Worm (Caenorhabditis elegans) whole organism, early embryonic: ENCODE results near the gene vrk-1.

ENCODE experiments used
- B0310.2 ChIP-seq: sonication (generic microtip); optimal IDR thresholded peaks from 2 replicates; lab custom pipeline; 2016; ENCODE audit warnings: mild to moderate bottlenecking, missing genetic modification characterization, missing compliant biosample characterization
- F13C5.2 ChIP-seq: sonication (generic microtip); optimal IDR thresholded peaks from 2 replicates; lab custom pipeline; 2017; ENCODE audit warnings: mild to moderate bottlenecking, missing genetic modification characterization, inconsistent platforms, missing compliant biosample characterization
- aly-1 ChIP-seq: sonication (generic microtip); optimal IDR thresholded peaks from 2 replicates; lab custom pipeline; 2016; ENCODE audit warnings: missing genetic modification characterization, missing compliant biosample characterization
- ama-1 ChIP-seq: fragments of 150-350 bp; optimal IDR thresholded peaks from 2 replicates; lab custom pipeline; 2014
- flt-1 ChIP-seq: fragments of 200-800 bp; sonication (Bioruptor generic); IDR thresholded peaks from 2 replicates; pipeline ENCODE4 v1.3.6; 2022; ENCODE audit warnings: missing genetic modification characterization, missing compliant biosample characterization
- hmg-4 ChIP-seq: fragments of 200-800 bp; sonication (Bioruptor generic); optimal IDR thresholded peaks from 2 replicates; lab custom pipeline; 2018; ENCODE audit warnings: mild to moderate bottlenecking, missing genetic modification characterization, missing compliant biosample characterization
- pes-1 ChIP-seq: fragments of 200-800 bp; sonication (Bioruptor generic); IDR thresholded peaks from 2 replicates; pipeline ENCODE4 v1.3.6; 2022; ENCODE audit warnings: missing genetic modification reagents, missing genetic modification characterization, missing compliant biosample characterization
- scrt-1 ChIP-seq: fragments of 200-800 bp; sonication (Bioruptor generic); IDR thresholded peaks from 2 replicates; pipeline ENCODE4 v1.3.6; 2022; ENCODE audit warnings: missing genetic modification characterization, missing compliant biosample characterization
- tbx-11 ChIP-seq: fragments of 200-800 bp; sonication (Bioruptor generic); IDR thresholded peaks from 2 replicates; pipeline ENCODE4 v1.3.6; 2022; ENCODE audit warnings: missing genetic modification characterization, missing compliant biosample characterization
- tra-4 ChIP-seq: sonication (generic microtip); optimal IDR thresholded peaks from 2 replicates; lab custom pipeline; 2017; ENCODE audit warnings: missing genetic modification characterization, missing compliant biosample characterization

DNA sequence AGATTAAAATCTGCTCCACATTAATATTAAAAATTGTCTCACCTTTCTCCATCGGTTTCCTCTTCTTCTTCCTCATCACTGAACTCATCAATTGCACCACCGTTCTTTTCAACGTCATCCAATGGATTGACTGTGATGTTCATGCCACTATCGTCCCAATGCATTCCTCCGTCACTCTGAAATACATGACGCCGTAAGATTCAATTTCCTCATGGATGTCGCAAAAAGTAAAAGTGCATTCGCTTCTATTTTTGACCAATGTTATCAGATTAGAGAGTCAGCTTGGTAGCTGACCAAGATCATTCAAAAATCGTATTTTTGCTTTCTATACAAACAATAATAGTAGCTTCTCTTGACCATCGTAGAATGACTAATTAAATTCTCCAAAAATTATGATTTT, 24.7 kb downstream of the vrk-1 start:
- TF ChIP-seq tra-4 (tag; lab: Kevin White, UChicago) (no peak), F13C5.2 (tag; lab: Kevin White, UChicago) (no peak), flt-1 (GFP tag; lab: Robert Waterston, UW) (no peak), pes-1 (GFP tag; lab: Robert Waterston, UW) (no peak), ama-1 (lab: Kevin White, UChicago) (no peak), tbx-11 (GFP tag; lab: Robert Waterston, UW) (no peak), hmg-4 (no peak), scrt-1 (GFP tag; lab: Robert Waterston, UW) (no peak), B0310.2 (tag; lab: Kevin White, UChicago) (no peak), aly-1 (tag; lab: Kevin White, UChicago) (no peak)
